Worm (Caenorhabditis elegans) whole organism, L4/young adult: ENCODE data around the gene pef-1.

Experiments
- W03F9.2 ChIP-seq: fragments of 150-350 bp; optimal IDR thresholded peaks from 2 replicates; lab custom pipeline; 2014; ENCODE audit warnings: missing biosample characterization, missing genetic modification characterization
- him-1 ChIP-seq: sonication (generic microtip); optimal IDR thresholded peaks from 2 replicates; lab custom pipeline; 2016; ENCODE audit warnings: missing genotype, missing genetic modification reagents, missing genetic modification characterization, missing compliant biosample characterization

ce11 chrIII:955981-956380, 29.9 kb upstream of the pef-1 start, which contains the start of gene fbxa-54:
- no peak for TF ChIP-seq W03F9.2 (tag; lab: Kevin White, UChicago)
- TF ChIP-seq him-1 (tag; lab: Kevin White, UChicago): no peak
